Fruit fly (Drosophila melanogaster): ENCODE results near the gene Mur18B.

Mur18B gene

DNA sequence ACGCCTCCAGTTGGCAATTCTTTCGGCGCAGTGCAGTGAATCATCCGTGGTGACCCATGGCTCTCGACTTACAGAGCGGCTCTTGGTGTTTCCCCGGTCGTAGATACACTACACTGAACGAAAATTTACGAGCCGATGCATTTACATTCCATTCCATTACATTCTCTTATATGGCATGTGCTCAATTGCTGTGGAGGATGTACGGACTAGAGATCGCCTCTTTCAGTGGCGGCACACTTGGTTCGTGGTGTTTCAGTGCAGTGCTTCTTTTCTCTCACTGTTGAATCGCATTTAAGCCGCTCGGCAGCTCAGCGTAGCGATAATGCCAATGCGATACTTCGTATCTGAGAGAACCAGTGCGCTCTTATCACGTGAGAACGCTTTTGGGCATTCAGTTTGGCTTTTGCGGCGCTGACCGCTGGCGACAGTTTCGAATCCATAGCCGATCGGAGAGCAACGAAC lies 25.4 kb upstream of the Mur18B start, which contains the start of gene Mec2 (continued):
- TF ChIP-seq cas (GFP tag; IDR thresholded peaks at IDR 0.05) (no peak), tll (GFP tag; optimal IDR thresholded peaks at IDR 0.05) (no peak), hb (GFP tag; IDR thresholded peaks at IDR 0.05; ENCODE audit: partially characterized antibody) (no peak), tio (GFP tag; optimal IDR thresholded peaks at IDR 0.05) (no peak), ara (GFP tag; IDR thresholded peaks at IDR 0.05) (peak; percentile 47; the same call in 1 of the 2 replicates), HLH4C (GFP tag; IDR thresholded peaks at IDR 0.05; ENCODE audit: partially characterized antibody) (no peak), CG5245 (GFP tag; optimal IDR thresholded peaks at IDR 0.05) (peak; percentile 40), zen2 (GFP tag; IDR thresholded peaks at IDR 0.05; ENCODE audit: partially characterized antibody) (no peak), E2f1 (GFP tag; IDR thresholded peaks at IDR 0.05) (peak; percentile 56), trh (GFP tag; optimal IDR thresholded peaks at IDR 0.05) (no peak), CG17912 (GFP tag; optimal IDR thresholded peaks at IDR 0.05) (no peak), Oli (tag; optimal IDR thresholded peaks at IDR 0.05) (peak; percentile 62), CG9932 (GFP tag; IDR thresholded peaks at IDR 0.05) (peak; percentile 34), Gug (GFP tag; IDR thresholded peaks at IDR 0.05) (peak; percentile 50; the same call in 3 of the 4 replicates), pros (GFP tag; optimal IDR thresholded peaks at IDR 0.05) (no peak), slbo (GFP tag; IDR thresholded peaks at IDR 0.05) (peak; percentile 84), CG7839 (tag; optimal IDR thresholded peaks at IDR 0.05) (peak; percentile 73), CG42726 (GFP tag; IDR thresholded peaks at IDR 0.05; ENCODE audit: partially characterized antibody) (no peak), CG17385 (GFP tag; optimal IDR thresholded peaks at IDR 0.05) (peak; percentile 41), sug (tag; optimal IDR thresholded peaks at IDR 0.05) (no peak), Xrp1 (GFP tag; IDR thresholded peaks at IDR 0.05) (peak; percentile 64; the same call in 1 of the 2 replicates), mld (GFP tag; IDR thresholded peaks at IDR 0.05; ENCODE audit: partially characterized antibody) (no peak), Xbp1 (GFP tag; optimal IDR thresholded peaks at IDR 0.05) (peak; percentile 68), CG12219 (GFP tag; optimal IDR thresholded peaks at IDR 0.05) (peak; percentile 49), CG5180 (GFP tag; optimal IDR thresholded peaks at IDR 0.05) (no peak), CG10267 (tag; optimal IDR thresholded peaks at IDR 0.05) (peak; percentile 2), pfk (GFP tag; optimal IDR thresholded peaks at IDR 0.05) (no peak), psq (GFP tag; optimal IDR thresholded peaks at IDR 0.05) (no peak), CG4328 (GFP tag; optimal IDR thresholded peaks at IDR 0.05) (no peak), crc (GFP tag; optimal IDR thresholded peaks at IDR 0.05) (no peak), pita (GFP tag; optimal IDR thresholded peaks at IDR 0.05) (no peak), stc (GFP tag; IDR thresholded peaks at IDR 0.05) (0 out of 2 replicates have a peak, but pooled peaks have one; percentile 19), CG10462 (GFP tag; optimal IDR thresholded peaks at IDR 0.05) (no peak), crp (GFP tag; optimal IDR thresholded peaks at IDR 0.05) (no peak), CG7786 (GFP tag; optimal IDR thresholded peaks at IDR 0.05) (peak; percentile 29), her (GFP tag; optimal IDR thresholded peaks at IDR 0.05) (peak; percentile 30), CG16813 (GFP tag; IDR thresholded peaks at IDR 0.05; ENCODE audit: partially characterized antibody) (no peak), Abd-B (GFP tag; optimal IDR thresholded peaks at IDR 0.05) (peak; percentile 33), ranshi (GFP tag; IDR thresholded peaks at IDR 0.05) (0 out of 2 replicates have a peak, but pooled peaks have one; percentile 34), CG6854 (GFP tag; optimal IDR thresholded peaks at IDR 0.05) (no peak), Atf6 (GFP tag; IDR thresholded peaks at IDR 0.05) (peak; percentile 37; the same call in 1 of the 2 replicates), jigr1 (GFP tag; IDR thresholded peaks at IDR 0.05) (no peak), CG7987 (GFP tag; optimal IDR thresholded peaks at IDR 0.05) (no peak), salm (tag; optimal IDR thresholded peaks at IDR 0.05) (no peak), Optix (GFP tag; IDR thresholded peaks at IDR 0.05) (peak; percentile 63; the same call in 2 of the 3 replicates), Lim3 (GFP tag; IDR thresholded peaks at IDR 0.05) (no peak), CG15479 (GFP tag; optimal IDR thresholded peaks at IDR 0.05) (no peak), HHEX (GFP tag; optimal IDR thresholded peaks at IDR 0.05) (no peak), CG15601 (tag; optimal IDR thresholded peaks at IDR 0.05) (no peak)
